Worm (Caenorhabditis elegans) whole organism, midembryonic: ENCODE results near the gene F12E12.6.

Experiments
- T22C8.4 ChIP-seq: fragments of 200-800 bp; sonication (Bioruptor generic); IDR thresholded peaks from 2 replicates; pipeline ENCODE4 v1.3.6; 2022; ENCODE audit warnings: missing genetic modification characterization, missing compliant biosample characterization
- flt-1 ChIP-seq: fragments of 200-800 bp; sonication (Bioruptor generic); IDR thresholded peaks from 2 replicates; pipeline ENCODE4 v1.3.6; 2022; ENCODE audit warnings: missing genetic modification characterization, missing compliant biosample characterization
- ztf-23 ChIP-seq: fragments of 200-800 bp; sonication (Bioruptor generic); IDR thresholded peaks from 2 replicates; pipeline ENCODE4 v1.3.6; 2022; ENCODE audit warnings: missing genetic modification reagents, missing genetic modification characterization, missing compliant biosample characterization

DNA sequence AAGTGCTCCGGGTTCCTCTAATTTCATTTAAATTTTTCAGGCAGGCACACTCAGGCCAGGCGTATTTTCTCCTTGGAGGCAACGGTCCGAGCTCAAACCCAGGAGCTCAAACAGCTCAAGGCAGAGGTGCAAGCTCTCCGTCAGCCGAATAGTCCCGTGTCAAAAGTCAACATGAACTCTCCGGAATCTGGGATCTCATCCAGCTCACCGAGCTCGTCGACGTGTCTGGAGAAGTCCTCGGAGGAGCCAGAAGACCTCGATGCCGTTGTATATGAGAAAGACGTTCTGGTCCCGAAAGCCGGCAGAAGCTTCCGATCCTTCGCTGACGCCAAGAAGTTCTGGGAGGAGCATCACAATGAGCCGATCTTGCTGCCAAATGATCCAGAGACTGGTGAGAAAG, 49.0 kb upstream of the F12E12.6 start:
- TF ChIP-seq ztf-23 (no peak), flt-1 (GFP tag; lab: Robert Waterston, UW) (no peak), T22C8.4 (GFP tag; lab: Robert Waterston, UW) (no peak)
